Worm (Caenorhabditis elegans) whole organism, L1 larva: Measurements from ENCODE around the gene fbxb-77.
"Not testable (repeated sequence)": the region's sequence is repeated elsewhere in the genome, so short reads cannot be mapped to it uniquely, and the experiment has no call there.

ENCODE experiments used
- elt-2 ChIP-seq: sonication (generic microtip); optimal IDR thresholded peaks from 2 replicates; lab custom pipeline; 2016; ENCODE audit warnings: missing genetic modification characterization, mild to moderate bottlenecking, inconsistent platforms, missing compliant biosample characterization, missing genetic modification reagents
- lsy-2 ChIP-seq, 2 experiments: fragments of 150-350 bp; optimal IDR thresholded peaks; 2 replicates each; lab custom pipeline; 2014; ENCODE audit warnings: missing biosample characterization in 2 of 2, missing genetic modification characterization in 2 of 2
- nhr-11 ChIP-seq: fragments of 150-350 bp; optimal IDR thresholded peaks from 2 replicates; lab custom pipeline; 2014; ENCODE audit warnings: missing biosample characterization, missing genetic modification characterization
- nhr-71 ChIP-seq: sonication (generic microtip); optimal IDR thresholded peaks from 2 replicates; lab custom pipeline; 2016; ENCODE audit warnings: mild to moderate bottlenecking, missing genetic modification characterization, moderate library complexity, missing compliant biosample characterization
- nhr-90 ChIP-seq: sonication (generic microtip); optimal IDR thresholded peaks from 2 replicates; lab custom pipeline; 2016; ENCODE audit warnings: mild to moderate bottlenecking, missing genetic modification characterization, missing compliant biosample characterization; ENCODE audit not compliant: poor library complexity
- sox-4 ChIP-seq: sonication (generic microtip); optimal IDR thresholded peaks from 2 replicates; lab custom pipeline; 2016; ENCODE audit warnings: missing genetic modification characterization, missing compliant biosample characterization
- unc-62 ChIP-seq: fragments of 150-350 bp; optimal IDR thresholded peaks from 2 replicates; lab custom pipeline; 2014; ENCODE audit warnings: missing biosample characterization, missing genetic modification reagents, missing genetic modification characterization
- xbp-1 ChIP-seq: sonication (generic microtip); optimal IDR thresholded peaks from 2 replicates; lab custom pipeline; 2016; ENCODE audit warnings: missing genetic modification characterization, missing compliant biosample characterization

DNA sequence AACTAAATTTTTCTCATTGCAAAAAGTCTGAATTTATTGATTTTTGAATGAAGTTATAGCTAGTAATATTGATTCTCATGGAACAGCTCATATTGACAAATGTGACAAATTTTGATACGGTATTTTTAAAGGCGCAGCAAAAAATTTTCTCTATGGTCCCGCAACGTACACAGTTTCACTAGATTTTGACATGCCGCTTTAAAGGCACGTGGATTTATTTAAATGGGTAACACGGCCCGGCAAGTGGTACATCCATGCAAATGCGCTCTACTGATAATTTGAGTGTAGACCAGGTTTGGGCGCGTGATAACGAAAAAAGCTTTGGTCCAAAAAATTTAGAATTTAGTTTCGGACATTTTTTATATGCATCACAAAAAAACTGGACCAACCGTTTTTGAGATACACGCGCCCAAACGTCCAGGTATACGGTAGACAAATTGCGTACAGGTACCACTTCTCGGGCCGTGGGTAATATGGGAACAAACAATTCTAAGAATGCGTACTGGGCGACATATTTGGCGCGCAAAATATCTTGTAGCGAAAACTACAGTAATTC lies 7.1 kb upstream of the fbxb-77 start:
- TF ChIP-seq xbp-1 (tag; lab: Kevin White, UChicago); sox-4 (tag; lab: Kevin White, UChicago); nhr-90; nhr-71 (tag; lab: Kevin White, UChicago); elt-2 (tag; lab: Kevin White, UChicago); nhr-11 (tag; lab: Kevin White, UChicago); unc-62: not testable (repeated sequence)
- TF ChIP-seq lsy-2 (tag; optimal IDR thresholded peaks at IDR 0.05; lab: Kevin White, UChicago) = peak; percentile 29 to 53
